Fruit fly (Drosophila melanogaster) whole organism, prepupa: ENCODE measurements around the gene ND-B17.
"Not testable (repeated sequence)": the region's sequence is repeated elsewhere in the genome, so short reads cannot be mapped to it uniquely, and the experiment has no call there.

ENCODE experiments used
- Blimp-1 ChIP-seq: fragments of 200-800 bp; sonication (Bioruptor generic); optimal IDR thresholded peaks from 3 replicates; lab custom pipeline; 2017; ENCODE audit warnings: missing biosample characterization, missing genetic modification characterization, mild to moderate bottlenecking, moderate library complexity, missing genetic modification reagents
- CG10631 ChIP-seq: fragments of 200-800 bp; sonication (Bioruptor generic); optimal IDR thresholded peaks from 2 replicates; lab custom pipeline; 2016; ENCODE audit warnings: missing biosample characterization, missing genetic modification characterization
- CG10669 ChIP-seq: fragments of 200-800 bp; sonication (Bioruptor generic); optimal IDR thresholded peaks from 3 replicates; lab custom pipeline; 2018; ENCODE audit warnings: missing biosample characterization, mild to moderate bottlenecking, missing genetic modification characterization, moderate library complexity
- CG11294 ChIP-seq: fragments of 200-800 bp; sonication (Bioruptor generic); IDR thresholded peaks from 2 replicates; pipeline ENCODE4 v1.3.6; 2022; ENCODE audit warnings: missing biosample characterization, missing genetic modification characterization
- CG15336 ChIP-seq: fragments of 200-800 bp; sonication (Bioruptor generic); IDR thresholded peaks from 2 replicates; pipeline ENCODE4 v1.3.6; 2022; ENCODE audit warnings: missing biosample characterization, missing genetic modification characterization
- CG3032 ChIP-seq: fragments of 200-800 bp; optimal IDR thresholded peaks from 2 replicates; lab custom pipeline; 2019; ENCODE audit warnings: missing biosample characterization, mild to moderate bottlenecking, missing genetic modification characterization, moderate library complexity
- CG31627 ChIP-seq: fragments of 200-800 bp; sonication (Bioruptor generic); optimal IDR thresholded peaks from 3 replicates; lab custom pipeline; 2016; ENCODE audit warnings: missing biosample characterization, missing genetic modification characterization
- CG32006 ChIP-seq: fragments of 200-800 bp; sonication (Bioruptor generic); optimal IDR thresholded peaks from 3 replicates; lab custom pipeline; 2017; ENCODE audit warnings: missing biosample characterization, mild to moderate bottlenecking, missing genetic modification characterization
- CG4318 ChIP-seq: fragments of 200-800 bp; sonication (Bioruptor generic); optimal IDR thresholded peaks from 3 replicates; lab custom pipeline; 2017; ENCODE audit warnings: missing biosample characterization, mild to moderate bottlenecking, missing genetic modification characterization
- CG6276 ChIP-seq: fragments of 200-800 bp; sonication (Bioruptor generic); optimal IDR thresholded peaks from 2 replicates; lab custom pipeline; 2017; ENCODE audit warnings: missing biosample characterization, mild to moderate bottlenecking, missing genetic modification characterization
- CG6808 ChIP-seq: fragments of 200-800 bp; sonication (Bioruptor generic); optimal IDR thresholded peaks from 3 replicates; lab custom pipeline; 2017; ENCODE audit warnings: missing biosample characterization, missing genetic modification characterization, mild to moderate bottlenecking, moderate library complexity, missing genetic modification reagents
- CG6854 ChIP-seq: fragments of 200-800 bp; sonication (Bioruptor generic); optimal IDR thresholded peaks from 2 replicates; lab custom pipeline; 2017; ENCODE audit warnings: missing biosample characterization, mild to moderate bottlenecking, missing genetic modification characterization
- CG7368 ChIP-seq: fragments of 200-800 bp; sonication (Bioruptor generic); optimal IDR thresholded peaks from 3 replicates; lab custom pipeline; 2016; ENCODE audit warnings: missing biosample characterization, missing genetic modification characterization
- CG8319 ChIP-seq: fragments of 200-800 bp; sonication (Bioruptor generic); optimal IDR thresholded peaks from 3 replicates; lab custom pipeline; 2016; ENCODE audit warnings: missing biosample characterization, missing genetic modification characterization
- CG8632 ChIP-seq: fragments of 200-800 bp; sonication (Bioruptor generic); optimal IDR thresholded peaks from 3 replicates; lab custom pipeline; 2016; ENCODE audit warnings: missing biosample characterization, missing genetic modification characterization
- CG9139 ChIP-seq: fragments of 200-800 bp; sonication (Bioruptor generic); optimal IDR thresholded peaks from 3 replicates; lab custom pipeline; 2017; ENCODE audit warnings: missing biosample characterization, mild to moderate bottlenecking, missing genetic modification characterization
- Eip75B ChIP-seq: fragments of 200-800 bp; sonication (Bioruptor generic); optimal IDR thresholded peaks from 3 replicates; lab custom pipeline; 2016; ENCODE audit warnings: missing biosample characterization, missing genetic modification characterization
- Eip78C ChIP-seq: fragments of 200-800 bp; sonication (Bioruptor generic); peaks from one replicate; lab custom pipeline; 2016; ENCODE audit warnings: missing biosample characterization, missing genetic modification characterization
- Gug ChIP-seq: fragments of 200-800 bp; sonication (Bioruptor generic); IDR thresholded peaks from 2 replicates; pipeline ENCODE4 v1.3.6; 2022; ENCODE audit warnings: missing biosample characterization, missing genetic modification characterization
- Hr39 ChIP-seq: fragments of 200-800 bp; sonication (Bioruptor generic); optimal IDR thresholded peaks from 2 replicates; lab custom pipeline; 2016; ENCODE audit warnings: missing biosample characterization, missing genetic modification characterization
- Hr4 ChIP-seq: fragments of 200-800 bp; sonication (Bioruptor generic); optimal IDR thresholded peaks from 3 replicates; lab custom pipeline; 2016; ENCODE audit warnings: missing biosample characterization, missing genetic modification characterization
- Lpt ChIP-seq: fragments of 200-800 bp; sonication (Bioruptor generic); optimal IDR thresholded peaks from 3 replicates; lab custom pipeline; 2016; ENCODE audit warnings: missing biosample characterization, missing genetic modification characterization
- Sox102F ChIP-seq: fragments of 200-800 bp; sonication (Bioruptor generic); optimal IDR thresholded peaks from 2 replicates; lab custom pipeline; 2016; ENCODE audit warnings: missing biosample characterization, mild to moderate bottlenecking, missing genetic modification characterization
- Sox15 ChIP-seq: fragments of 200-800 bp; sonication (Bioruptor generic); optimal IDR thresholded peaks from 3 replicates; lab custom pipeline; 2016; ENCODE audit warnings: missing biosample characterization, missing genetic modification characterization
- achi ChIP-seq: fragments of 200-800 bp; sonication (Bioruptor generic); optimal IDR thresholded peaks from 3 replicates; lab custom pipeline; 2016; ENCODE audit warnings: missing biosample characterization, missing genetic modification characterization
- acj6 ChIP-seq: fragments of 200-800 bp; sonication (Bioruptor generic); optimal IDR thresholded peaks from 3 replicates; lab custom pipeline; 2016; ENCODE audit warnings: missing biosample characterization, missing genetic modification characterization
- dac ChIP-seq: fragments of 200-800 bp; sonication (Bioruptor generic); optimal IDR thresholded peaks from 2 replicates; lab custom pipeline; 2017; ENCODE audit warnings: missing biosample characterization, mild to moderate bottlenecking, missing genetic modification characterization
- eg ChIP-seq: fragments of 200-800 bp; sonication (Bioruptor generic); IDR thresholded peaks from 3 replicates; pipeline ENCODE4 v1.3.6; 2022; ENCODE audit warnings: missing biosample characterization, missing genetic modification characterization
- fd59A ChIP-seq: fragments of 200-800 bp; sonication (Bioruptor generic); optimal IDR thresholded peaks from 2 replicates; lab custom pipeline; 2017; ENCODE audit warnings: missing biosample characterization, mild to moderate bottlenecking, missing genetic modification characterization, missing genetic modification reagents
- lz ChIP-seq: fragments of 200-800 bp; sonication (Bioruptor generic); optimal IDR thresholded peaks from 3 replicates; lab custom pipeline; 2016; ENCODE audit warnings: missing biosample characterization, missing genetic modification characterization
- net ChIP-seq: fragments of 200-800 bp; sonication (Bioruptor generic); optimal IDR thresholded peaks from 3 replicates; lab custom pipeline; 2016; ENCODE audit warnings: missing biosample characterization, missing genetic modification characterization
- pdm3 ChIP-seq: fragments of 200-800 bp; sonication (Bioruptor generic); optimal IDR thresholded peaks from 3 replicates; lab custom pipeline; 2016; ENCODE audit warnings: missing biosample characterization, missing genetic modification characterization
- spab ChIP-seq: fragments of 200-800 bp; sonication (Bioruptor generic); optimal IDR thresholded peaks from 2 replicates; lab custom pipeline; 2017; ENCODE audit warnings: missing biosample characterization, mild to moderate bottlenecking, missing genetic modification characterization, missing genetic modification reagents
- topi ChIP-seq: fragments of 200-800 bp; sonication (Bioruptor generic); optimal IDR thresholded peaks from 3 replicates; lab custom pipeline; 2016; ENCODE audit warnings: missing biosample characterization, missing genetic modification characterization

The ND-B17 gene

dm6 chr2L:15740918-15741317 lies 10.0 kb downstream of the ND-B17 start:
- TF ChIP-seq CG8319 (GFP tag; lab: Kevin White, UChicago) = no peak
- TF ChIP-seq CG11294 (GFP tag; lab: Robert Waterston, UW) = no peak
- TF ChIP-seq lz = no peak
- no peak for TF ChIP-seq Hr39 (GFP tag; lab: Kevin White, UChicago)
- no peak for TF ChIP-seq acj6 (GFP tag; lab: Kevin White, UChicago)
- no peak for TF ChIP-seq eg (GFP tag; lab: Robert Waterston, UW)
- TF ChIP-seq Gug (GFP tag; lab: Robert Waterston, UW) = no peak
- no peak for TF ChIP-seq CG6276 (GFP tag; lab: Kevin White, UChicago)
- no peak for TF ChIP-seq CG8632 (GFP tag; lab: Kevin White, UChicago)
- TF ChIP-seq fd59A = no peak
- TF ChIP-seq Eip78C (GFP tag; lab: Kevin White, UChicago) = no peak
- no peak for TF ChIP-seq Sox15 (GFP tag; lab: Kevin White, UChicago)
- TF ChIP-seq Sox102F (GFP tag; lab: Kevin White, UChicago) = no peak
- TF ChIP-seq CG15336 (GFP tag; lab: Robert Waterston, UW) = no peak
- TF ChIP-seq topi = no peak
- no peak for TF ChIP-seq CG3032 (tag; lab: Kevin White, UChicago)
- TF ChIP-seq CG9139 (GFP tag; lab: Kevin White, UChicago) = no peak

dm6 chr2L:15735918-15736317 lies 15.0 kb downstream of the ND-B17 start:
- TF ChIP-seq CG32006 (GFP tag; lab: Kevin White, UChicago) (no peak), pdm3 (GFP tag; lab: Kevin White, UChicago) (no peak), CG7368 (no peak), CG9139 (GFP tag; lab: Kevin White, UChicago) (no peak), Eip78C (GFP tag; lab: Kevin White, UChicago) (no peak), Lpt (no peak)

dm6 chr2L:15731687-15732086 lies 19.2 kb downstream of the ND-B17 start:
- no peak for TF ChIP-seq Blimp-1
- TF ChIP-seq CG4318 (GFP tag; lab: Kevin White, UChicago) = no peak
- TF ChIP-seq Eip75B (GFP tag; lab: Kevin White, UChicago) = no peak
- TF ChIP-seq dac (GFP tag; lab: Kevin White, UChicago) = no peak
- TF ChIP-seq CG6854 (GFP tag; lab: Kevin White, UChicago) = no peak
- TF ChIP-seq net (GFP tag; lab: Kevin White, UChicago) = no peak
- no peak for TF ChIP-seq Gug (GFP tag; lab: Robert Waterston, UW)
- no peak for TF ChIP-seq CG31627 (GFP tag; lab: Kevin White, UChicago)
- no peak for TF ChIP-seq Eip78C (GFP tag; lab: Kevin White, UChicago)
- TF ChIP-seq CG10669 (GFP tag; lab: Kevin White, UChicago) = no peak
- no peak for TF ChIP-seq Hr4 (GFP tag; lab: Kevin White, UChicago)
- TF ChIP-seq spab (GFP tag; lab: Kevin White, UChicago) = no peak
- TF ChIP-seq achi (GFP tag; lab: Kevin White, UChicago) = no peak
- TF ChIP-seq CG8319 (GFP tag; lab: Kevin White, UChicago) = no peak

dm6 chr2L:15718172-15718571 lies 32.7 kb downstream of the ND-B17 start, which contains the start of gene stol:
Gene stol (minus strand): TSS chr2L:15718272.
- not testable (repeated sequence) for TF ChIP-seq Sox15 (GFP tag; lab: Kevin White, UChicago); net (GFP tag; lab: Kevin White, UChicago); CG10631
- TF ChIP-seq, all 60 proteins: peak for 0; not testable (repeated sequence) for 60

- TF ChIP-seq CG6808 (GFP tag; lab: Kevin White, UChicago); CG3032 (tag; lab: Kevin White, UChicago); Lpt: not testable (repeated sequence)
Observed at dm6 chr2L:15710999-15711398, 39.9 kb downstream of the ND-B17 start, which contains the start of gene CG43924. Gene CG43924 (minus strand): TSS chr2L:15711099.
